Fruit fly (Drosophila melanogaster): ENCODE data around the gene Alg9.

- TF ChIP-seq psq (GFP tag; optimal IDR thresholded peaks at IDR 0.05), result peak; percentile 84
- TF ChIP-seq Hnf4 (GFP tag; optimal IDR thresholded peaks at IDR 0.05), result peak; percentile 53
- TF ChIP-seq h (GFP tag; optimal IDR thresholded peaks at IDR 0.05), result peak; percentile 88
- TF ChIP-seq rgr (GFP tag; optimal IDR thresholded peaks at IDR 0.05), result peak; percentile 84
- peak; percentile 9 for TF ChIP-seq Hr83 (GFP tag; optimal IDR thresholded peaks at IDR 0.05; ENCODE audit: poor library complexity, severe bottlenecking)
Measured at dm6 chr3R:25232271-25232989, 11.0 kb downstream of the Alg9 start, which contains the start of gene Cad96Cb.
